Worm (Caenorhabditis elegans) whole organism, L3 larva: ENCODE data around the gene ras-1.

Source experiments
- R02D3.7 ChIP-seq: fragments of 150-350 bp; optimal IDR thresholded peaks from 2 replicates; lab custom pipeline; 2014; ENCODE audit warnings: missing biosample characterization, missing genetic modification characterization
- ZK546.5 ChIP-seq: sonication (generic microtip); optimal IDR thresholded peaks from 2 replicates; lab custom pipeline; 2017; ENCODE audit warnings: missing biosample characterization, missing genetic modification characterization
- aly-2 ChIP-seq: fragments of 150-350 bp; optimal IDR thresholded peaks from 2 replicates; lab custom pipeline; 2014; ENCODE audit warnings: missing biosample characterization, missing genetic modification characterization
- ama-1 ChIP-seq: fragments of 150-350 bp; optimal IDR thresholded peaks from 2 replicates; lab custom pipeline; 2018
- ceh-28 ChIP-seq: fragments of 150-350 bp; optimal IDR thresholded peaks from 2 replicates; lab custom pipeline; 2014; ENCODE audit warnings: missing biosample characterization, missing genetic modification reagents, missing genetic modification characterization
- ceh-82 ChIP-seq: fragments of 150-350 bp; optimal IDR thresholded peaks from 2 replicates; lab custom pipeline; 2014; ENCODE audit warnings: missing biosample characterization, missing genetic modification characterization
- egl-27 ChIP-seq: sonication (generic microtip); optimal IDR thresholded peaks from 4 replicates; lab custom pipeline; 2017; ENCODE audit warnings: missing biosample characterization, missing genetic modification reagents, missing genetic modification characterization
- elt-1 ChIP-seq: fragments of 150-350 bp; optimal IDR thresholded peaks from 2 replicates; lab custom pipeline; 2014; ENCODE audit warnings: missing biosample characterization, missing genetic modification characterization
- elt-2 ChIP-seq: sonication (generic microtip); optimal IDR thresholded peaks from 2 replicates; lab custom pipeline; 2016; ENCODE audit warnings: missing genetic modification reagents, mild to moderate bottlenecking, missing genetic modification characterization, missing compliant biosample characterization
- elt-3 ChIP-seq, 3 experiments: fragments of 150-350 bp in 1 of 3; sonication (generic microtip) in 2 of 3; optimal IDR thresholded peaks; 2 replicates in 2 of 3; 4 replicates in 1 of 3; lab custom pipeline; 2014 to 2017; ENCODE audit warnings: missing biosample characterization in 3 of 3, missing genetic modification characterization in 3 of 3
- eor-1 ChIP-seq, 2 experiments: fragments of 150-350 bp; optimal IDR thresholded peaks; 2 replicates each; lab custom pipeline; 2014 to 2018; ENCODE audit warnings: missing biosample characterization in 2 of 2, missing genetic modification characterization in 2 of 2
- fkh-10 ChIP-seq: sonication (generic microtip); optimal IDR thresholded peaks from 2 replicates; lab custom pipeline; 2017; ENCODE audit warnings: missing biosample characterization, missing genetic modification reagents, missing genetic modification characterization
- fkh-2 ChIP-seq: fragments of 150-350 bp; optimal IDR thresholded peaks from 2 replicates; lab custom pipeline; 2014; ENCODE audit warnings: missing biosample characterization, missing genetic modification reagents, missing genetic modification characterization
- hmg-11 ChIP-seq: sonication (generic microtip); optimal IDR thresholded peaks from 2 replicates; lab custom pipeline; 2016; ENCODE audit warnings: missing genetic modification characterization, missing compliant biosample characterization
- lsy-12 ChIP-seq: sonication (generic microtip); optimal IDR thresholded peaks from 2 replicates; lab custom pipeline; 2016; ENCODE audit warnings: mild to moderate bottlenecking, missing genetic modification characterization, missing compliant biosample characterization
- mdl-1 ChIP-seq: fragments of 150-350 bp; optimal IDR thresholded peaks from 2 replicates; lab custom pipeline; 2014; ENCODE audit warnings: missing biosample characterization, missing genetic modification characterization
- mml-1 ChIP-seq: fragments of 150-350 bp; sonication (generic microtip); optimal IDR thresholded peaks from 3 replicates; lab custom pipeline; 2014; ENCODE audit warnings: missing biosample characterization, missing genetic modification characterization
- nfya-1 ChIP-seq: sonication (generic microtip); optimal IDR thresholded peaks from 2 replicates; lab custom pipeline; 2017; ENCODE audit warnings: missing genetic modification characterization, mild to moderate bottlenecking, missing compliant biosample characterization, antibody characterized with exemption, moderate library complexity; ENCODE audit not compliant: insufficient read depth
- nhr-11 ChIP-seq: fragments of 150-350 bp; optimal IDR thresholded peaks from 2 replicates; lab custom pipeline; 2014; ENCODE audit warnings: missing biosample characterization, missing genetic modification characterization
- nhr-12 ChIP-seq: fragments of 150-350 bp; optimal IDR thresholded peaks from 2 replicates; lab custom pipeline; 2014; ENCODE audit warnings: missing biosample characterization, missing genetic modification characterization
- nhr-23 ChIP-seq: fragments of 150-350 bp; optimal IDR thresholded peaks from 2 replicates; lab custom pipeline; 2014; ENCODE audit warnings: missing biosample characterization, missing genetic modification reagents, missing genetic modification characterization
- nhr-237 ChIP-seq: fragments of 150-350 bp; optimal IDR thresholded peaks from 2 replicates; lab custom pipeline; 2014; ENCODE audit warnings: missing biosample characterization, missing genetic modification characterization
- nhr-25 ChIP-seq: sonication (generic microtip); optimal IDR thresholded peaks from 2 replicates; lab custom pipeline; 2017; ENCODE audit warnings: missing biosample characterization, missing genetic modification characterization
- nhr-67 ChIP-seq: fragments of 150-350 bp; optimal IDR thresholded peaks from 2 replicates; lab custom pipeline; 2014; ENCODE audit warnings: missing biosample characterization, missing genetic modification characterization
- nhr-76 ChIP-seq: fragments of 150-350 bp; sonication (generic microtip); optimal IDR thresholded peaks from 5 replicates; lab custom pipeline; 2014; ENCODE audit warnings: missing biosample characterization, missing genetic modification characterization
- nhr-77 ChIP-seq: fragments of 150-350 bp; optimal IDR thresholded peaks from 2 replicates; lab custom pipeline; 2014; ENCODE audit warnings: missing biosample characterization, missing genetic modification characterization
- pha-4 ChIP-seq: fragments of 150-350 bp; optimal IDR thresholded peaks from 2 replicates; lab custom pipeline; 2014; ENCODE audit warnings: missing biosample characterization, missing genetic modification reagents, missing genetic modification characterization
- sea-2 ChIP-seq: fragments of 150-350 bp; sonication (generic microtip); optimal IDR thresholded peaks from 4 replicates; lab custom pipeline; 2014; ENCODE audit warnings: missing biosample characterization, missing genetic modification reagents, missing genetic modification characterization
- skn-1 ChIP-seq: fragments of 150-350 bp; optimal IDR thresholded peaks from 2 replicates; lab custom pipeline; 2014; ENCODE audit warnings: missing biosample characterization, missing genetic modification characterization
- unc-39 ChIP-seq: sonication (generic microtip); optimal IDR thresholded peaks from 4 replicates; lab custom pipeline; 2017; ENCODE audit warnings: missing biosample characterization, missing genetic modification characterization
- unc-62 ChIP-seq: fragments of 150-350 bp; sonication (generic microtip); optimal IDR thresholded peaks from 4 replicates; lab custom pipeline; 2014; ENCODE audit warnings: missing biosample characterization, missing genetic modification reagents, missing genetic modification characterization
- zag-1 ChIP-seq: fragments of 150-350 bp; optimal IDR thresholded peaks from 2 replicates; lab custom pipeline; 2014; ENCODE audit warnings: missing biosample characterization, missing genetic modification characterization
- ztf-11 ChIP-seq: fragments of 150-350 bp; optimal IDR thresholded peaks from 2 replicates; lab custom pipeline; 2014; ENCODE audit warnings: missing biosample characterization, missing genetic modification characterization
- ztf-4 ChIP-seq: fragments of 150-350 bp; optimal IDR thresholded peaks from 2 replicates; lab custom pipeline; 2014; ENCODE audit warnings: missing biosample characterization, missing genetic modification characterization

ras-1 gene

ce11 chrII:12369202-12369601 is 17.2 kb upstream of the ras-1 start:
- TF ChIP-seq elt-2 (tag; lab: Kevin White, UChicago) (no peak), eor-1 (tag; optimal IDR thresholded peaks at IDR 0.05; lab: Kevin White, UChicago) (no peak), sea-2 (GFP tag; lab: Kevin White, UChicago) (no peak), ztf-4 (tag; lab: Kevin White, UChicago) (no peak), elt-3 (tag; optimal IDR thresholded peaks at IDR 0.05; lab: Kevin White, UChicago) (no peak), ztf-11 (tag; lab: Kevin White, UChicago) (no peak), nfya-1 (tag; lab: Kevin White, UChicago) (no peak), ama-1 (lab: Kevin White, UChicago) (no peak), aly-2 (tag; lab: Kevin White, UChicago) (no peak), hmg-11 (tag; lab: Kevin White, UChicago) (no peak), pha-4 (tag; lab: Kevin White, UChicago) (no peak), nhr-76 (tag; lab: Kevin White, UChicago) (no peak), mdl-1 (no peak), ceh-28 (tag; lab: Kevin White, UChicago) (no peak)

ce11 chrII:12362262-12362661 is 10.2 kb upstream of the ras-1 start:
- TF ChIP-seq fkh-10 (GFP tag; lab: Kevin White, UChicago), result no peak
- TF ChIP-seq unc-39 (tag; lab: Kevin White, UChicago), result no peak
- TF ChIP-seq zag-1, result no peak
- TF ChIP-seq mml-1 (tag; lab: Kevin White, UChicago), result no peak
- TF ChIP-seq ZK546.5 (tag; lab: Kevin White, UChicago), result no peak
- no peak for TF ChIP-seq ztf-4 (tag; lab: Kevin White, UChicago)
- no peak for TF ChIP-seq lsy-12
- TF ChIP-seq nhr-11 (tag; lab: Kevin White, UChicago), result no peak

- no peak for TF ChIP-seq ztf-4 (tag; lab: Kevin White, UChicago)
- TF ChIP-seq zag-1, result no peak
- TF ChIP-seq egl-27 (tag; lab: Kevin White, UChicago), result no peak
- TF ChIP-seq nhr-25 (tag; lab: Kevin White, UChicago), result no peak
- no peak for TF ChIP-seq nhr-237 (tag; lab: Kevin White, UChicago)
- no peak for TF ChIP-seq ZK546.5 (tag; lab: Kevin White, UChicago)
- TF ChIP-seq sea-2 (GFP tag; lab: Kevin White, UChicago), result no peak
- no peak for TF ChIP-seq hmg-11 (tag; lab: Kevin White, UChicago)
- TF ChIP-seq aly-2 (tag; lab: Kevin White, UChicago), result no peak
- TF ChIP-seq nhr-76 (tag; lab: Kevin White, UChicago), result no peak
- no peak for TF ChIP-seq ceh-82
- no peak for TF ChIP-seq fkh-2 (tag; lab: Kevin White, UChicago)
- no peak for TF ChIP-seq nhr-77 (tag; lab: Kevin White, UChicago)
- no peak for TF ChIP-seq elt-1 (tag; lab: Kevin White, UChicago)
- TF ChIP-seq pha-4 (tag; lab: Kevin White, UChicago), result no peak
- no peak for TF ChIP-seq mdl-1
- no peak for TF ChIP-seq nhr-67 (tag; lab: Kevin White, UChicago)
- TF ChIP-seq ceh-28 (tag; lab: Kevin White, UChicago), result no peak
- TF ChIP-seq nhr-23, result no peak
- TF ChIP-seq unc-39 (tag; lab: Kevin White, UChicago), result no peak
- TF ChIP-seq, all 47 proteins: peak for 0
These were observed 1.8 kb upstream of the ras-1 start for ce11 chrII:12353816-12354215.

ce11 chrII:12353104-12353503 is 1.1 kb upstream of the ras-1 start:
- TF ChIP-seq aly-2 (tag; lab: Kevin White, UChicago) (no peak), hmg-11 (tag; lab: Kevin White, UChicago) (no peak), nhr-67 (tag; lab: Kevin White, UChicago) (no peak), nhr-23 (no peak), ama-1 (lab: Kevin White, UChicago) (no peak), nhr-11 (tag; lab: Kevin White, UChicago) (no peak), elt-3 (tag; optimal IDR thresholded peaks at IDR 0.05; lab: Kevin White, UChicago) (no peak), zag-1 (no peak), ceh-28 (tag; lab: Kevin White, UChicago) (no peak), R02D3.7 (tag; lab: Kevin White, UChicago) (no peak), lsy-12 (no peak), skn-1 (tag; lab: Kevin White, UChicago) (no peak), nhr-12 (tag; lab: Kevin White, UChicago) (no peak), unc-62 (GFP tag; lab: Kevin White, UChicago) (no peak), ztf-4 (tag; lab: Kevin White, UChicago) (no peak), elt-1 (tag; lab: Kevin White, UChicago) (no peak), ceh-82 (no peak), eor-1 (tag; optimal IDR thresholded peaks at IDR 0.05; lab: Kevin White, UChicago) (no peak), nhr-76 (tag; lab: Kevin White, UChicago) (no peak)
